Fruit fly (Drosophila melanogaster) whole organism, prepupa: ENCODE results near the gene spn-B.

Experiments
- Blimp-1 ChIP-seq: fragments of 200-800 bp; sonication (Bioruptor generic); optimal IDR thresholded peaks from 3 replicates; lab custom pipeline; 2017; ENCODE audit warnings: missing biosample characterization, missing genetic modification characterization, mild to moderate bottlenecking, moderate library complexity, missing genetic modification reagents
- CG10631 ChIP-seq: fragments of 200-800 bp; sonication (Bioruptor generic); optimal IDR thresholded peaks from 2 replicates; lab custom pipeline; 2016; ENCODE audit warnings: missing biosample characterization, missing genetic modification characterization
- CG10669 ChIP-seq: fragments of 200-800 bp; sonication (Bioruptor generic); optimal IDR thresholded peaks from 3 replicates; lab custom pipeline; 2018; ENCODE audit warnings: missing biosample characterization, mild to moderate bottlenecking, missing genetic modification characterization, moderate library complexity
- CG11294 ChIP-seq: fragments of 200-800 bp; sonication (Bioruptor generic); IDR thresholded peaks from 2 replicates; pipeline ENCODE4 v1.3.6; 2022; ENCODE audit warnings: missing biosample characterization, missing genetic modification characterization
- CG11902 ChIP-seq: fragments of 200-800 bp; sonication (Bioruptor generic); optimal IDR thresholded peaks from 3 replicates; lab custom pipeline; 2016; ENCODE audit warnings: missing biosample characterization, missing genetic modification characterization
- CG15336 ChIP-seq: fragments of 200-800 bp; sonication (Bioruptor generic); IDR thresholded peaks from 2 replicates; pipeline ENCODE4 v1.3.6; 2022; ENCODE audit warnings: missing biosample characterization, missing genetic modification characterization
- CG1621 ChIP-seq: fragments of 200-800 bp; sonication (Bioruptor generic); optimal IDR thresholded peaks from 3 replicates; lab custom pipeline; 2018; ENCODE audit warnings: missing biosample characterization, mild to moderate bottlenecking, missing genetic modification characterization
- CG31627 ChIP-seq: fragments of 200-800 bp; sonication (Bioruptor generic); optimal IDR thresholded peaks from 3 replicates; lab custom pipeline; 2016; ENCODE audit warnings: missing biosample characterization, missing genetic modification characterization
- CG32006 ChIP-seq: fragments of 200-800 bp; sonication (Bioruptor generic); optimal IDR thresholded peaks from 3 replicates; lab custom pipeline; 2017; ENCODE audit warnings: missing biosample characterization, mild to moderate bottlenecking, missing genetic modification characterization
- CG34406 ChIP-seq: fragments of 200-800 bp; sonication (Bioruptor generic); optimal IDR thresholded peaks from 3 replicates; lab custom pipeline; 2016; ENCODE audit warnings: missing biosample characterization, missing genetic modification characterization
- CG3919 ChIP-seq: fragments of 200-800 bp; sonication (Bioruptor generic); optimal IDR thresholded peaks from 3 replicates; lab custom pipeline; 2016; ENCODE audit warnings: missing biosample characterization, missing genetic modification characterization
- CG4318 ChIP-seq: fragments of 200-800 bp; sonication (Bioruptor generic); optimal IDR thresholded peaks from 3 replicates; lab custom pipeline; 2017; ENCODE audit warnings: missing biosample characterization, mild to moderate bottlenecking, missing genetic modification characterization
- CG6163 ChIP-seq: fragments of 200-800 bp; sonication (Bioruptor generic); IDR thresholded peaks from 3 replicates; pipeline ENCODE4 v1.3.6; 2022; ENCODE audit warnings: missing biosample characterization, missing genetic modification characterization
- CG6276 ChIP-seq: fragments of 200-800 bp; sonication (Bioruptor generic); optimal IDR thresholded peaks from 2 replicates; lab custom pipeline; 2017; ENCODE audit warnings: missing biosample characterization, mild to moderate bottlenecking, missing genetic modification characterization
- CG6792 ChIP-seq: fragments of 200-800 bp; sonication (Bioruptor generic); optimal IDR thresholded peaks from 3 replicates; lab custom pipeline; 2016; ENCODE audit warnings: missing biosample characterization, missing genetic modification characterization
- CG6808 ChIP-seq: fragments of 200-800 bp; sonication (Bioruptor generic); optimal IDR thresholded peaks from 3 replicates; lab custom pipeline; 2017; ENCODE audit warnings: missing biosample characterization, missing genetic modification characterization, mild to moderate bottlenecking, moderate library complexity, missing genetic modification reagents
- CG6854 ChIP-seq: fragments of 200-800 bp; sonication (Bioruptor generic); optimal IDR thresholded peaks from 2 replicates; lab custom pipeline; 2017; ENCODE audit warnings: missing biosample characterization, mild to moderate bottlenecking, missing genetic modification characterization
- CG7368 ChIP-seq: fragments of 200-800 bp; sonication (Bioruptor generic); optimal IDR thresholded peaks from 3 replicates; lab custom pipeline; 2016; ENCODE audit warnings: missing biosample characterization, missing genetic modification characterization
- CG8119 ChIP-seq: fragments of 200-800 bp; sonication (Bioruptor generic); IDR thresholded peaks from 3 replicates; pipeline ENCODE4 v1.3.6; 2022; ENCODE audit warnings: missing biosample characterization, missing genetic modification characterization
- CG8632 ChIP-seq: fragments of 200-800 bp; sonication (Bioruptor generic); optimal IDR thresholded peaks from 3 replicates; lab custom pipeline; 2016; ENCODE audit warnings: missing biosample characterization, missing genetic modification characterization
- Eip75B ChIP-seq: fragments of 200-800 bp; sonication (Bioruptor generic); optimal IDR thresholded peaks from 3 replicates; lab custom pipeline; 2016; ENCODE audit warnings: missing biosample characterization, missing genetic modification characterization
- Eip93F ChIP-seq: fragments of 200-800 bp; sonication (Bioruptor generic); optimal IDR thresholded peaks from 2 replicates; lab custom pipeline; 2016; ENCODE audit warnings: missing biosample characterization, mild to moderate bottlenecking, missing genetic modification characterization
- Ets21C ChIP-seq: fragments of 200-800 bp; sonication (Bioruptor generic); optimal IDR thresholded peaks from 3 replicates; lab custom pipeline; 2016; ENCODE audit warnings: missing biosample characterization, missing genetic modification characterization
- Ets96B ChIP-seq: fragments of 200-800 bp; optimal IDR thresholded peaks from 2 replicates; lab custom pipeline; 2019; ENCODE audit warnings: missing biosample characterization, mild to moderate bottlenecking, missing genetic modification characterization, moderate library complexity
- Hr38 ChIP-seq: sonication (Bioruptor generic); optimal IDR thresholded peaks from 2 replicates; lab custom pipeline; 2016; ENCODE audit warnings: missing biosample characterization, missing genetic modification characterization
- Hr39 ChIP-seq: fragments of 200-800 bp; sonication (Bioruptor generic); optimal IDR thresholded peaks from 2 replicates; lab custom pipeline; 2016; ENCODE audit warnings: missing biosample characterization, missing genetic modification characterization
- Hr4 ChIP-seq: fragments of 200-800 bp; sonication (Bioruptor generic); optimal IDR thresholded peaks from 3 replicates; lab custom pipeline; 2016; ENCODE audit warnings: missing biosample characterization, missing genetic modification characterization
- Lpt ChIP-seq: fragments of 200-800 bp; sonication (Bioruptor generic); optimal IDR thresholded peaks from 3 replicates; lab custom pipeline; 2016; ENCODE audit warnings: missing biosample characterization, missing genetic modification characterization
- OdsH ChIP-seq: fragments of 200-800 bp; sonication (Bioruptor generic); optimal IDR thresholded peaks from 3 replicates; lab custom pipeline; 2016; ENCODE audit warnings: missing biosample characterization, missing genetic modification characterization
- Smox ChIP-seq: fragments of 200-800 bp; sonication (Bioruptor generic); optimal IDR thresholded peaks from 3 replicates; lab custom pipeline; 2016; ENCODE audit warnings: missing biosample characterization, missing genetic modification characterization
- Sox102F ChIP-seq: fragments of 200-800 bp; sonication (Bioruptor generic); optimal IDR thresholded peaks from 2 replicates; lab custom pipeline; 2016; ENCODE audit warnings: missing biosample characterization, mild to moderate bottlenecking, missing genetic modification characterization
- Sox14 ChIP-seq: fragments of 200-800 bp; sonication (Bioruptor generic); optimal IDR thresholded peaks from 3 replicates; lab custom pipeline; 2016; ENCODE audit warnings: missing biosample characterization, missing genetic modification characterization
- Sox15 ChIP-seq: fragments of 200-800 bp; sonication (Bioruptor generic); optimal IDR thresholded peaks from 3 replicates; lab custom pipeline; 2016; ENCODE audit warnings: missing biosample characterization, missing genetic modification characterization
- achi ChIP-seq: fragments of 200-800 bp; sonication (Bioruptor generic); optimal IDR thresholded peaks from 3 replicates; lab custom pipeline; 2016; ENCODE audit warnings: missing biosample characterization, missing genetic modification characterization
- acj6 ChIP-seq: fragments of 200-800 bp; sonication (Bioruptor generic); optimal IDR thresholded peaks from 3 replicates; lab custom pipeline; 2016; ENCODE audit warnings: missing biosample characterization, missing genetic modification characterization
- dac ChIP-seq: fragments of 200-800 bp; sonication (Bioruptor generic); optimal IDR thresholded peaks from 2 replicates; lab custom pipeline; 2017; ENCODE audit warnings: missing biosample characterization, mild to moderate bottlenecking, missing genetic modification characterization
- dsx ChIP-seq: fragments of 200-800 bp; optimal IDR thresholded peaks from 3 replicates; lab custom pipeline; 2019; ENCODE audit warnings: missing biosample characterization, mild to moderate bottlenecking, missing genetic modification characterization, moderate library complexity; ENCODE audit not compliant: poor library complexity, severe bottlenecking
- esn ChIP-seq: fragments of 200-800 bp; sonication (Bioruptor generic); optimal IDR thresholded peaks from 2 replicates; lab custom pipeline; 2016; ENCODE audit warnings: missing biosample characterization, mild to moderate bottlenecking, missing genetic modification characterization, moderate library complexity
- fd59A ChIP-seq: fragments of 200-800 bp; sonication (Bioruptor generic); optimal IDR thresholded peaks from 2 replicates; lab custom pipeline; 2017; ENCODE audit warnings: missing biosample characterization, mild to moderate bottlenecking, missing genetic modification characterization, missing genetic modification reagents
- fd85E ChIP-seq: fragments of 200-800 bp; sonication (Bioruptor generic); optimal IDR thresholded peaks from 3 replicates; lab custom pipeline; 2016; ENCODE audit warnings: missing biosample characterization, missing genetic modification characterization
- fkh ChIP-seq: fragments of 200-800 bp; sonication (Bioruptor generic); optimal IDR thresholded peaks from 3 replicates; lab custom pipeline; 2017; ENCODE audit warnings: missing biosample characterization, mild to moderate bottlenecking, missing genetic modification characterization, moderate library complexity
- lz ChIP-seq: fragments of 200-800 bp; sonication (Bioruptor generic); optimal IDR thresholded peaks from 3 replicates; lab custom pipeline; 2016; ENCODE audit warnings: missing biosample characterization, missing genetic modification characterization
- net ChIP-seq: fragments of 200-800 bp; sonication (Bioruptor generic); optimal IDR thresholded peaks from 3 replicates; lab custom pipeline; 2016; ENCODE audit warnings: missing biosample characterization, missing genetic modification characterization
- pdm3 ChIP-seq: fragments of 200-800 bp; sonication (Bioruptor generic); optimal IDR thresholded peaks from 3 replicates; lab custom pipeline; 2016; ENCODE audit warnings: missing biosample characterization, missing genetic modification characterization
- salr ChIP-seq, 2 experiments: fragments of 200-800 bp; sonication (Bioruptor generic); optimal IDR thresholded peaks; 3 replicates each; lab custom pipeline; 2016 to 2018; ENCODE audit warnings: missing biosample characterization in 2 of 2, missing genetic modification characterization in 2 of 2, mild to moderate bottlenecking in 1 of 2
- ss ChIP-seq, 2 experiments: fragments of 200-800 bp; sonication (Bioruptor generic); optimal IDR thresholded peaks; 2 replicates in 1 of 2; 3 replicates in 1 of 2; lab custom pipeline; 2017 to 2018; ENCODE audit warnings: mild to moderate bottlenecking in 2 of 2, missing biosample characterization in 2 of 2, missing genetic modification characterization in 2 of 2, moderate library complexity in 1 of 2
- topi ChIP-seq: fragments of 200-800 bp; sonication (Bioruptor generic); optimal IDR thresholded peaks from 3 replicates; lab custom pipeline; 2016; ENCODE audit warnings: missing biosample characterization, missing genetic modification characterization
- vri ChIP-seq: fragments of 200-800 bp; sonication (Bioruptor generic); optimal IDR thresholded peaks from 3 replicates; lab custom pipeline; 2016; ENCODE audit warnings: missing biosample characterization, mild to moderate bottlenecking, missing genetic modification characterization

Gene spn-B

DNA sequence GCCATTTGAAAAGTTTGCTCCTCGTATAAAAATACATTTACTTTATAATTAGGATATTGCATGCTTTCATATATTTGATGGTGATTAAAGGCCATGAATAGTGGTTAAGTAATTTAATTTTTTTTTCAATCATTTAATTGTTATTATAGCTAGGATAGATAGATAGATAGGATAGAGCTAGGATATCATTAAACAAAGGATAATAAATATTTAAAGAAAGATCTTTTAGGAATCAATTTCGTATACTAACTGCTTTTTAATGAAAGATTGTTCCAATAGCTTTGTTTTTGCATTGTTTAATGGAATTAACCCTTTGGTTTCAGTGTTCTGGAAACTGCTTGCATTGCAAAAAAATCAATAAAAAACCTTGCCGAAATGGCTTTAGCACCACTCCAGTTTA lies 26.7 kb downstream of the spn-B start (continued):
- TF ChIP-seq Sox14 (GFP tag; lab: Kevin White, UChicago) (no peak), net (GFP tag; lab: Kevin White, UChicago) (no peak), CG6854 (no peak), esn (peak; percentile 50), Hr39 (GFP tag; lab: Kevin White, UChicago) (peak; percentile 2), CG11902 (GFP tag; lab: Kevin White, UChicago) (no peak), CG6808 (GFP tag; lab: Kevin White, UChicago) (no peak), fkh (no peak), Sox15 (no peak), CG3919 (GFP tag; lab: Kevin White, UChicago) (peak; percentile 10), pdm3 (GFP tag; lab: Kevin White, UChicago) (no peak), lz (GFP tag; lab: Kevin White, UChicago) (peak; percentile 32)
- TF ChIP-seq, all 60 proteins: peak for 15

DNA sequence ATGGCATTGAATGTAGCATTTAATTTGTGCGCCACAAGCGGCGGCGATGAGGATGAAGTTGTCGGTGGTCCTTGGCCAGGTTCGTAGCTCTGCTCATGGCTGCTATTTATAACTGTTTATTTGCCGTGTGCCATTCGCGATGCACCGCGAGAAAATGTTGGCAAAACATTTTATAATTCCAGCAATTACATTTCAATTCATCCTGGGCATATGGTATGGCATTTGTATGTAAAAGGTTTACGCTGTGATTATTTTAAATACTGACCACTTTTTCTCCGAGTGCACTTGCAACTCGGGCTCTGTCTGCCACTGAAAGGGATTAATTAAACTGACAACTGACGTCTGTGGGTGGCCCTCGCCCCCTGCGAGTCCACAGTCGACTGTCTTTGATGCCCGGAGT lies 28.8 kb downstream of the spn-B start:
- TF ChIP-seq esn (peak; percentile 52), Sox14 (GFP tag; lab: Kevin White, UChicago) (peak; percentile 50), fkh (no peak), CG11294 (GFP tag; lab: Robert Waterston, UW) (0 out of 2 replicates have a peak, but pooled peaks have one; percentile 40), Smox (GFP tag; lab: Kevin White, UChicago) (peak; percentile 41), Lpt (GFP tag; lab: Kevin White, UChicago) (no peak), fd85E (GFP tag; lab: Kevin White, UChicago) (no peak), CG6276 (no peak), CG31627 (GFP tag; lab: Kevin White, UChicago) (peak; percentile 53), Ets96B (tag; lab: Kevin White, UChicago) (peak; percentile 70), CG1621 (peak; percentile 53), dac (GFP tag; lab: Kevin White, UChicago) (no peak), Hr4 (GFP tag; lab: Kevin White, UChicago) (peak; percentile 55), CG32006 (GFP tag; lab: Kevin White, UChicago) (peak; percentile 55), CG4318 (GFP tag; lab: Kevin White, UChicago) (peak; percentile 39), CG11902 (GFP tag; lab: Kevin White, UChicago) (peak; percentile 40), CG6808 (GFP tag; lab: Kevin White, UChicago) (peak; percentile 58), CG8632 (peak; percentile 30), CG10631 (peak; percentile 44), Sox102F (GFP tag; lab: Kevin White, UChicago) (peak; percentile 51), CG7368 (GFP tag; lab: Kevin White, UChicago) (peak; percentile 60), Eip75B (GFP tag; lab: Kevin White, UChicago) (peak; percentile 57), topi (peak; percentile 50), vri (GFP tag; lab: Kevin White, UChicago) (no peak), lz (GFP tag; lab: Kevin White, UChicago) (peak; percentile 12), fd59A (GFP tag; lab: Kevin White, UChicago) (peak; percentile 54), ss (GFP tag; optimal IDR thresholded peaks at IDR 0.05; lab: Kevin White, UChicago) (peak; percentile 44 to 74), CG15336 (peak; percentile 54; the same call in 1 of the 2 replicates), Ets21C (no peak), CG10669 (GFP tag; lab: Kevin White, UChicago) (peak; percentile 64), achi (GFP tag; lab: Kevin White, UChicago) (peak; percentile 50), net (GFP tag; lab: Kevin White, UChicago) (peak; percentile 41), OdsH (peak; percentile 59), Hr38 (GFP tag; lab: Kevin White, UChicago) (no peak), CG6163 (GFP tag; lab: Robert Waterston, UW) (peak; percentile 80), Blimp-1 (GFP tag; lab: Kevin White, UChicago) (no peak), dsx (GFP tag; lab: Kevin White, UChicago) (peak; percentile 61), CG3919 (GFP tag; lab: Kevin White, UChicago) (peak; percentile 66), CG8119 (GFP tag; lab: Robert Waterston, UW) (peak; percentile 44; the same call in 1 of the 3 replicates), CG6792 (peak; percentile 37), Eip93F (no peak), CG34406 (GFP tag; lab: Kevin White, UChicago) (peak; percentile 30), salr (GFP tag; optimal IDR thresholded peaks at IDR 0.05; lab: Kevin White, UChicago) (peak; percentile 16 to 38), acj6 (GFP tag; lab: Kevin White, UChicago) (peak; percentile 49), pdm3 (GFP tag; lab: Kevin White, UChicago) (peak; percentile 57)
